Worm (Caenorhabditis elegans): ENCODE data around the gene C08H9.16.
A peak's percentile ranks its signal among the peaks of the same experiment; 100 is the strongest.

ce11 chrII:9940430-9940829 is 47.9 kb downstream of the C08H9.16 start, which contains the start of gene ufd-3:
- TF ChIP-seq unc-42 (tag; optimal IDR thresholded peaks at IDR 0.05) = peak; percentile 67
- TF ChIP-seq nfya-1 (tag; optimal IDR thresholded peaks at IDR 0.05) = peak; percentile 62
- TF ChIP-seq unc-86 (tag; optimal IDR thresholded peaks at IDR 0.05) = no peak
- no peak for TF ChIP-seq nhr-232 (tag; optimal IDR thresholded peaks at IDR 0.05)
- no peak for TF ChIP-seq K02D7.2 (tag; optimal IDR thresholded peaks at IDR 0.05)
- TF ChIP-seq sox-4 (tag; optimal IDR thresholded peaks at IDR 0.05) = no peak
- TF ChIP-seq lim-6 (tag; optimal IDR thresholded peaks at IDR 0.05) = peak; percentile 60
- no peak for TF ChIP-seq ama-1 (optimal IDR thresholded peaks at IDR 0.05)
- peak; percentile 3 for TF ChIP-seq ceh-6 (GFP tag; optimal IDR thresholded peaks at IDR 0.05)
- no peak for TF ChIP-seq pha-2 (tag; optimal IDR thresholded peaks at IDR 0.05)

Data from whole organism, late embryonic.